Worm (Caenorhabditis elegans) whole organism, late embryonic: ENCODE measurements around the gene Y39B6A.9.

Experiments
- C08G9.2 ChIP-seq: sonication (generic microtip); optimal IDR thresholded peaks from 2 replicates; lab custom pipeline; 2016; ENCODE audit warnings: mild to moderate bottlenecking, missing genetic modification characterization, moderate library complexity, missing compliant biosample characterization
- F13H6.1 ChIP-seq: sonication (generic microtip); optimal IDR thresholded peaks from 2 replicates; lab custom pipeline; 2016; ENCODE audit warnings: missing genetic modification characterization, missing compliant biosample characterization
- K09A11.1 ChIP-seq: sonication (generic microtip); optimal IDR thresholded peaks from 2 replicates; lab custom pipeline; 2017; ENCODE audit warnings: antibody characterized with exemption, mild to moderate bottlenecking, missing genetic modification characterization, missing compliant biosample characterization; ENCODE audit not compliant: insufficient read depth
- T23F11.4 ChIP-seq: fragments of 200-800 bp; sonication (Bioruptor generic); optimal IDR thresholded peaks from 2 replicates; lab custom pipeline; 2018; ENCODE audit warnings: mild to moderate bottlenecking, missing genetic modification characterization, missing compliant biosample characterization
- ahr-1 ChIP-seq: sonication (generic microtip); optimal IDR thresholded peaks from 2 replicates; lab custom pipeline; 2016; ENCODE audit warnings: missing genetic modification characterization, missing compliant biosample characterization
- ama-1 ChIP-seq: fragments of 150-350 bp; optimal IDR thresholded peaks from 2 replicates; lab custom pipeline; 2014
- ceh-19 ChIP-seq: fragments of 200-800 bp; sonication (Bioruptor generic); optimal IDR thresholded peaks from 2 replicates; lab custom pipeline; 2018; ENCODE audit warnings: mild to moderate bottlenecking, missing genetic modification characterization, missing compliant biosample characterization
- ceh-22 ChIP-seq: sonication (generic microtip); optimal IDR thresholded peaks from 2 replicates; lab custom pipeline; 2017; ENCODE audit warnings: missing biosample characterization, missing genetic modification characterization
- ceh-34 ChIP-seq: sonication (generic microtip); optimal IDR thresholded peaks from 2 replicates; lab custom pipeline; 2016; ENCODE audit warnings: mild to moderate bottlenecking, missing genetic modification characterization, missing compliant biosample characterization
- ceh-45 ChIP-seq: fragments of 200-800 bp; sonication (Bioruptor generic); IDR thresholded peaks from 2 replicates; pipeline ENCODE4 v1.3.6; 2022; ENCODE audit warnings: missing genetic modification reagents, missing genetic modification characterization, missing compliant biosample characterization
- ceh-48 ChIP-seq: sonication (generic microtip); optimal IDR thresholded peaks from 2 replicates; lab custom pipeline; 2016; ENCODE audit warnings: missing genetic modification characterization, inconsistent platforms, missing compliant biosample characterization
- ceh-9 ChIP-seq: sonication (generic microtip); optimal IDR thresholded peaks from 2 replicates; lab custom pipeline; 2016; ENCODE audit warnings: mild to moderate bottlenecking, missing genetic modification characterization, inconsistent platforms, missing compliant biosample characterization
- dve-1 ChIP-seq: sonication (generic microtip); optimal IDR thresholded peaks from 2 replicates; lab custom pipeline; 2017; ENCODE audit warnings: antibody characterized with exemption, mild to moderate bottlenecking, missing genetic modification characterization, missing compliant biosample characterization
- fax-1 ChIP-seq: sonication (generic microtip); optimal IDR thresholded peaks from 2 replicates; lab custom pipeline; 2016; ENCODE audit warnings: missing genotype, missing genetic modification characterization, missing compliant biosample characterization
- fkh-6 ChIP-seq: sonication (generic microtip); optimal IDR thresholded peaks from 2 replicates; lab custom pipeline; 2016; ENCODE audit warnings: missing genetic modification characterization, missing compliant biosample characterization
- hlh-15 ChIP-seq: sonication (generic microtip); optimal IDR thresholded peaks from 2 replicates; lab custom pipeline; 2016; ENCODE audit warnings: missing genetic modification characterization, missing compliant biosample characterization
- hlh-6 ChIP-seq: sonication (generic microtip); optimal IDR thresholded peaks from 2 replicates; lab custom pipeline; 2016; ENCODE audit warnings: missing genotype, missing genetic modification characterization, missing compliant biosample characterization
- lin-11 ChIP-seq: fragments of 200-800 bp; sonication (Bioruptor generic); optimal IDR thresholded peaks from 2 replicates; lab custom pipeline; 2018; ENCODE audit warnings: mild to moderate bottlenecking, missing genetic modification characterization, missing compliant biosample characterization
- madf-2 ChIP-seq: sonication (generic microtip); optimal IDR thresholded peaks from 2 replicates; lab custom pipeline; 2017; ENCODE audit warnings: missing genetic modification characterization, missing compliant biosample characterization
- nhr-232 ChIP-seq: sonication (generic microtip); optimal IDR thresholded peaks from 2 replicates; lab custom pipeline; 2016; ENCODE audit warnings: missing genetic modification characterization, missing compliant biosample characterization
- npax-4 ChIP-seq: sonication (generic microtip); optimal IDR thresholded peaks from 2 replicates; lab custom pipeline; 2016; ENCODE audit warnings: missing genetic modification characterization, missing compliant biosample characterization
- odd-2 ChIP-seq: sonication (generic microtip); optimal IDR thresholded peaks from 2 replicates; lab custom pipeline; 2017; ENCODE audit warnings: antibody characterized with exemption, mild to moderate bottlenecking, missing genetic modification characterization, missing compliant biosample characterization
- pros-1 ChIP-seq: fragments of 150-350 bp; optimal IDR thresholded peaks from 2 replicates; lab custom pipeline; 2014; ENCODE audit warnings: missing biosample characterization, missing genetic modification reagents, missing genetic modification characterization
- ref-2 ChIP-seq: sonication (generic microtip); optimal IDR thresholded peaks from 2 replicates; lab custom pipeline; 2016; ENCODE audit warnings: missing genetic modification characterization, missing compliant biosample characterization
- unc-42 ChIP-seq: sonication (generic microtip); optimal IDR thresholded peaks from 2 replicates; lab custom pipeline; 2016; ENCODE audit warnings: missing genotype, missing genetic modification characterization, missing compliant biosample characterization
- unc-86 ChIP-seq: sonication (generic microtip); optimal IDR thresholded peaks from 2 replicates; lab custom pipeline; 2016; ENCODE audit warnings: missing genetic modification characterization, missing compliant biosample characterization
- zip-5 ChIP-seq: sonication (generic microtip); optimal IDR thresholded peaks from 2 replicates; lab custom pipeline; 2016; ENCODE audit warnings: missing genetic modification characterization, missing compliant biosample characterization

Gene Y39B6A.9

ce11 chrV:19101589-19102201 lies 34.6 kb upstream of the Y39B6A.9 start, which contains the start of gene zhp-4:
Gene zhp-4 (minus strand): TSS chrV:19101786.
- peak; percentile 90 for TF ChIP-seq ceh-48 (tag; lab: Kevin White, UChicago)

ce11 chrV:19107065-19107464 lies 29.2 kb upstream of the Y39B6A.9 start:
- TF ChIP-seq ceh-22 (tag; lab: Kevin White, UChicago) (no peak), ceh-48 (tag; lab: Kevin White, UChicago) (peak; percentile 6), ceh-45 (GFP tag; lab: Robert Waterston, UW) (no peak), pros-1 (tag; lab: Kevin White, UChicago) (no peak)

- peak; percentile 70 for TF ChIP-seq ceh-48 (tag; lab: Kevin White, UChicago)
Measured at ce11 chrV:19112590-19112989, 23.7 kb upstream of the Y39B6A.9 start.

ce11 chrV:19113639-19114038 lies 22.7 kb upstream of the Y39B6A.9 start:
- TF ChIP-seq ceh-48 (tag; lab: Kevin White, UChicago): peak; percentile 62

- no peak for TF ChIP-seq C08G9.2 (tag; lab: Kevin White, UChicago)
- TF ChIP-seq fkh-6 (tag; lab: Kevin White, UChicago): no peak
- no peak for TF ChIP-seq ahr-1 (tag; lab: Kevin White, UChicago)
- TF ChIP-seq ceh-34: no peak
- peak; percentile 36 for TF ChIP-seq ceh-48 (tag; lab: Kevin White, UChicago)
- TF ChIP-seq, all 69 proteins: peak for 1
Measured at ce11 chrV:19116872-19117372, 19.4 kb upstream of the Y39B6A.9 start.

- no peak for TF ChIP-seq unc-42 (tag; lab: Kevin White, UChicago)
- no peak for TF ChIP-seq dve-1 (tag; lab: Kevin White, UChicago)
- TF ChIP-seq zip-5 (tag; lab: Kevin White, UChicago): no peak
- no peak for TF ChIP-seq unc-86 (tag; lab: Kevin White, UChicago)
- no peak for TF ChIP-seq ama-1
- no peak for TF ChIP-seq ceh-45 (GFP tag; lab: Robert Waterston, UW)
- no peak for TF ChIP-seq hlh-15 (tag; lab: Kevin White, UChicago)
- no peak for TF ChIP-seq ref-2 (tag; lab: Kevin White, UChicago)
- no peak for TF ChIP-seq madf-2
- TF ChIP-seq npax-4: no peak
- no peak for TF ChIP-seq fax-1
Measured at ce11 chrV:19118312-19118711, 18.0 kb upstream of the Y39B6A.9 start, which contains the start of gene pro-3. Gene pro-3 (minus strand): TSS chrV:19118412.

- TF ChIP-seq ceh-48 (tag; lab: Kevin White, UChicago) (peak; percentile 21), unc-42 (tag; lab: Kevin White, UChicago) (peak; percentile 35), fax-1 (no peak), K09A11.1 (tag; lab: Kevin White, UChicago) (no peak), F13H6.1 (tag; lab: Kevin White, UChicago) (no peak), C08G9.2 (tag; lab: Kevin White, UChicago) (no peak), hlh-6 (tag; lab: Kevin White, UChicago) (no peak), T23F11.4 (GFP tag; lab: Kevin White, UChicago) (no peak), unc-86 (tag; lab: Kevin White, UChicago) (no peak), ceh-9 (no peak), lin-11 (tag; lab: Kevin White, UChicago) (no peak), ceh-45 (GFP tag; lab: Robert Waterston, UW) (no peak), odd-2 (tag; lab: Kevin White, UChicago) (no peak), ceh-19 (no peak), nhr-232 (tag; lab: Kevin White, UChicago) (no peak)
- TF ChIP-seq, all 69 proteins: peak for 2
Measured at ce11 chrV:19119260-19119659, 17.0 kb upstream of the Y39B6A.9 start, which contains the start of gene Y39B6A.13. Gene Y39B6A.13 (minus strand): TSS chrV:19119425.
